Fruit fly (Drosophila melanogaster): Measurements from ENCODE around the gene CG42654.

The CG42654 gene

DNA sequence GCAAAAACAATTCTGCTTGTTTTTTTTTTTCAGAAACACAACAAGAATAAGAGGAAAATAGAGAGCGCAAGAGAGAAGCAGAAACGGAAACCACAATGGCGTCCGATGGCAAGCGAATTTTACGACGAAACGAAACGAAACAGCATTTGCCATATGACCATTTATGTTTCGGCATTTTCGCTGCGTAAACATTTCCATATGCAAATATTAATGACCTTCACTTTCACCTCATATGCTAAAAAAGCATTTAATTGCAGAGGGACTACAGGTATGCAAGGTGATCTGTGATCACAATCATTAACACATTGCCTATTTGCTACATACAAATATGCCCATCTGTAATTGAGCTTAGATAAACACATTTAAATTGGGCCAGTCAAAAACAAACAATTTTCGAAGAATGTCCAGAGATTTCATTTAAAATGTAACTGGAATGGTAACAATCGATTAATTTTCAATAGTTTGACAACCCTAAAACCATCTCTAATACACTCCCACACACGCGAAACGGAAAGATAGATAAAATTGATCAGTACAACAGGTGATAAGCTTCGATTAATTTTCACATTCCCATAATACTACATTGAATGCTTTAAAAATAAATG is 48.1 kb downstream of the CG42654 start:
- TF ChIP-seq Eip78C (GFP tag) = peak; percentile 59
- no peak for TF ChIP-seq Ets21C (GFP tag; optimal IDR thresholded peaks at IDR 0.05)
- peak; percentile 6 for TF ChIP-seq CG32006 (GFP tag; optimal IDR thresholded peaks at IDR 0.05)
- no peak for TF ChIP-seq CG11902 (GFP tag; optimal IDR thresholded peaks at IDR 0.05)
- TF ChIP-seq eg (GFP tag; IDR thresholded peaks at IDR 0.05) = 0 out of 3 replicates have a peak, but pooled peaks have one; percentile 13

- peak in 1 of 2 experiments; percentile 55 for TF ChIP-seq salr (GFP tag; optimal IDR thresholded peaks at IDR 0.05)
- peak; percentile 68 for TF ChIP-seq net (GFP tag; optimal IDR thresholded peaks at IDR 0.05)
- TF ChIP-seq CG11294 (GFP tag; IDR thresholded peaks at IDR 0.05) = 0 out of 2 replicates have a peak, but pooled peaks have one; percentile 32
- no peak for TF ChIP-seq fd59A (GFP tag; optimal IDR thresholded peaks at IDR 0.05)
- peak; percentile 44 for TF ChIP-seq CG3919 (GFP tag; optimal IDR thresholded peaks at IDR 0.05)
- TF ChIP-seq CG6163 (GFP tag; IDR thresholded peaks at IDR 0.05) = peak; percentile 65
- TF ChIP-seq esn (GFP tag; optimal IDR thresholded peaks at IDR 0.05) = peak; percentile 45
- peak; percentile 26 for TF ChIP-seq topi (GFP tag; optimal IDR thresholded peaks at IDR 0.05)
- TF ChIP-seq svp (GFP tag) = peak; percentile 64
- TF ChIP-seq OdsH (GFP tag; optimal IDR thresholded peaks at IDR 0.05) = peak; percentile 66
- peak; percentile 65 for TF ChIP-seq CG32006 (GFP tag; optimal IDR thresholded peaks at IDR 0.05)
- peak; percentile 51 for TF ChIP-seq pdm3 (GFP tag; optimal IDR thresholded peaks at IDR 0.05)
- peak; percentile 53 for TF ChIP-seq Sox14 (GFP tag; optimal IDR thresholded peaks at IDR 0.05)
- TF ChIP-seq acj6 (GFP tag; optimal IDR thresholded peaks at IDR 0.05) = peak; percentile 57
- TF ChIP-seq lz (GFP tag; optimal IDR thresholded peaks at IDR 0.05) = peak; percentile 41
- TF ChIP-seq Ets21C (GFP tag; optimal IDR thresholded peaks at IDR 0.05) = no peak
- TF ChIP-seq CG8632 (GFP tag; optimal IDR thresholded peaks at IDR 0.05) = peak; percentile 34
- peak; percentile 34 for TF ChIP-seq CG34406 (GFP tag; optimal IDR thresholded peaks at IDR 0.05)
- TF ChIP-seq CG16779 (tag; optimal IDR thresholded peaks at IDR 0.05) = no peak
- no peak for TF ChIP-seq CG6854 (GFP tag; optimal IDR thresholded peaks at IDR 0.05)
- peak; percentile 17 for TF ChIP-seq CG6792 (GFP tag; optimal IDR thresholded peaks at IDR 0.05)
- TF ChIP-seq Hr39 (GFP tag; optimal IDR thresholded peaks at IDR 0.05) = peak; percentile 38
- peak; percentile 59 for TF ChIP-seq achi (GFP tag; optimal IDR thresholded peaks at IDR 0.05)
- TF ChIP-seq CG6276 (GFP tag; optimal IDR thresholded peaks at IDR 0.05) = peak; percentile 19
- TF ChIP-seq Met (GFP tag; optimal IDR thresholded peaks at IDR 0.05) = peak; percentile 59
- peak; percentile 61; the same call in 2 of the 3 replicates for TF ChIP-seq eg (GFP tag; IDR thresholded peaks at IDR 0.05)
- TF ChIP-seq CG8119 (GFP tag; IDR thresholded peaks at IDR 0.05) = peak; percentile 62
- TF ChIP-seq CG9139 (GFP tag; optimal IDR thresholded peaks at IDR 0.05) = no peak
- no peak for TF ChIP-seq CG1621 (tag; optimal IDR thresholded peaks at IDR 0.05)
- peak; percentile 14 for TF ChIP-seq CG10631 (GFP tag; optimal IDR thresholded peaks at IDR 0.05)
- TF ChIP-seq Hr4 (GFP tag; optimal IDR thresholded peaks at IDR 0.05) = peak; percentile 70
- no peak for TF ChIP-seq CG4318 (GFP tag; optimal IDR thresholded peaks at IDR 0.05)
- TF ChIP-seq CG31627 (GFP tag; optimal IDR thresholded peaks at IDR 0.05) = peak; percentile 53
- peak; percentile 39 for TF ChIP-seq Lpt (GFP tag; optimal IDR thresholded peaks at IDR 0.05)
- TF ChIP-seq CG15336 (GFP tag; IDR thresholded peaks at IDR 0.05) = peak; percentile 74
- peak; percentile 39 for TF ChIP-seq Smox (GFP tag; optimal IDR thresholded peaks at IDR 0.05)
- TF ChIP-seq Eip93F (GFP tag; optimal IDR thresholded peaks at IDR 0.05) = no peak
- TF ChIP-seq CG10669 (GFP tag; optimal IDR thresholded peaks at IDR 0.05) = peak; percentile 23
- peak; percentile 86 for TF ChIP-seq Eip78C (GFP tag)
Observed at dm6 chr3L:19905427-19905826, 48.9 kb downstream of the CG42654 start.

Measured in whole organism, prepupa.